Worm (Caenorhabditis elegans) whole organism, L4 larva: ENCODE measurements around the gene hgrs-1.

Experiments used
- R02D3.7 ChIP-seq: fragments of 150-350 bp; sonication (generic microtip); optimal IDR thresholded peaks from 3 replicates; lab custom pipeline; 2014; ENCODE audit warnings: missing biosample characterization, missing genetic modification characterization
- egl-43 ChIP-seq: fragments of 200-800 bp; sonication (Bioruptor generic); IDR thresholded peaks from 2 replicates; pipeline ENCODE4 v1.3.6; 2022; ENCODE audit warnings: missing genetic modification reagents, missing genetic modification characterization, missing compliant biosample characterization
- hif-1 ChIP-seq, 2 experiments: sonication (generic microtip); optimal IDR thresholded peaks; 2 replicates each; lab custom pipeline; 2016 to 2017; ENCODE audit warnings: missing compliant biosample characterization in 2 of 2, missing genetic modification characterization in 2 of 2, missing genetic modification reagents in 2 of 2, missing genotype in 2 of 2, mild to moderate bottlenecking in 1 of 2
- nhr-10 ChIP-seq: fragments of 150-350 bp; optimal IDR thresholded peaks from 2 replicates; lab custom pipeline; 2014; ENCODE audit warnings: missing biosample characterization, missing genetic modification characterization
- nhr-11 ChIP-seq: fragments of 150-350 bp; optimal IDR thresholded peaks from 2 replicates; lab custom pipeline; 2014; ENCODE audit warnings: missing biosample characterization, missing genetic modification characterization
- ztf-7 ChIP-seq: fragments of 150-350 bp; optimal IDR thresholded peaks from 2 replicates; lab custom pipeline; 2014; ENCODE audit warnings: missing biosample characterization, missing genetic modification characterization

DNA sequence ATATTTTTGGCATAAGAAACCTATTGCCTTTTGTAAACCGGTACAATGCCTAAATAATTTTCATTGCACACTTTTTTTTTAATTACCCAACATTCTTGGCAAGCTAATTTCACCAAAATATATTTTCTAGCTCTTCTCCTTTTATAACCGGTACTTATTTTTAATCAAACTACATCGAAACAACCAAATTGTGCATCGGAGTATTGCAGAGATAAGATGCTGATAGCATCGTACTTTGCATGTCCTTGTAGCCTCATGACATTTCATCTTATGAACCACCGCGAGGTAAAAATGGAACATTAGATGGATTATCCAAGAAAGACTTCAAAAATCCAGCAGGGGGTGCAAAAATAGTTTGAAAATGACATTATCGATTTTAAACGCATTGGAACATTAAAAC lies 49.4 kb upstream of the hgrs-1 start:
- TF ChIP-seq egl-43 (GFP tag; lab: Robert Waterston, UW) (no peak), nhr-10 (tag; lab: Kevin White, UChicago) (no peak), R02D3.7 (no peak), ztf-7 (tag; lab: Kevin White, UChicago) (no peak), hif-1 (tag; optimal IDR thresholded peaks at IDR 0.05; lab: Kevin White, UChicago) (no peak), nhr-11 (tag; lab: Kevin White, UChicago) (no peak)
